Worm (Caenorhabditis elegans) whole organism, L3 larva: ENCODE measurements around the gene R01E6.2.

Source experiments
- R02D3.7 ChIP-seq: fragments of 150-350 bp; optimal IDR thresholded peaks from 2 replicates; lab custom pipeline; 2014; ENCODE audit warnings: missing biosample characterization, missing genetic modification characterization
- ZK546.5 ChIP-seq: sonication (generic microtip); optimal IDR thresholded peaks from 2 replicates; lab custom pipeline; 2017; ENCODE audit warnings: missing biosample characterization, missing genetic modification characterization
- aly-2 ChIP-seq: fragments of 150-350 bp; optimal IDR thresholded peaks from 2 replicates; lab custom pipeline; 2014; ENCODE audit warnings: missing biosample characterization, missing genetic modification characterization
- ama-1 ChIP-seq: fragments of 150-350 bp; optimal IDR thresholded peaks from 2 replicates; lab custom pipeline; 2018
- ceh-16 ChIP-seq: sonication (generic microtip); optimal IDR thresholded peaks from 2 replicates; lab custom pipeline; 2017; ENCODE audit warnings: missing biosample characterization, missing genetic modification characterization
- ceh-28 ChIP-seq: fragments of 150-350 bp; optimal IDR thresholded peaks from 2 replicates; lab custom pipeline; 2014; ENCODE audit warnings: missing biosample characterization, missing genetic modification reagents, missing genetic modification characterization
- ceh-82 ChIP-seq: fragments of 150-350 bp; optimal IDR thresholded peaks from 2 replicates; lab custom pipeline; 2014; ENCODE audit warnings: missing biosample characterization, missing genetic modification characterization
- ceh-9 ChIP-seq: sonication (generic microtip); optimal IDR thresholded peaks from 2 replicates; lab custom pipeline; 2018; ENCODE audit warnings: missing biosample characterization, missing genetic modification characterization
- daf-12 ChIP-seq: fragments of 150-350 bp; optimal IDR thresholded peaks from 2 replicates; lab custom pipeline; 2014; ENCODE audit warnings: missing biosample characterization, missing genetic modification reagents, missing genetic modification characterization
- egl-27 ChIP-seq: sonication (generic microtip); optimal IDR thresholded peaks from 4 replicates; lab custom pipeline; 2017; ENCODE audit warnings: missing biosample characterization, missing genetic modification reagents, missing genetic modification characterization
- egl-5 ChIP-seq: fragments of 150-350 bp; optimal IDR thresholded peaks from 2 replicates; lab custom pipeline; 2017; ENCODE audit warnings: missing biosample characterization, missing genetic modification reagents, missing genetic modification characterization, inconsistent platforms
- elt-1 ChIP-seq: fragments of 150-350 bp; optimal IDR thresholded peaks from 2 replicates; lab custom pipeline; 2014; ENCODE audit warnings: missing biosample characterization, missing genetic modification characterization
- elt-2 ChIP-seq: sonication (generic microtip); optimal IDR thresholded peaks from 2 replicates; lab custom pipeline; 2016; ENCODE audit warnings: missing genetic modification reagents, mild to moderate bottlenecking, missing genetic modification characterization, missing compliant biosample characterization
- elt-3 ChIP-seq, 3 experiments: fragments of 150-350 bp in 1 of 3; sonication (generic microtip) in 2 of 3; optimal IDR thresholded peaks; 2 replicates in 2 of 3; 4 replicates in 1 of 3; lab custom pipeline; 2014 to 2017; ENCODE audit warnings: missing biosample characterization in 3 of 3, missing genetic modification characterization in 3 of 3
- eor-1 ChIP-seq, 2 experiments: fragments of 150-350 bp; optimal IDR thresholded peaks; 2 replicates each; lab custom pipeline; 2014 to 2018; ENCODE audit warnings: missing biosample characterization in 2 of 2, missing genetic modification characterization in 2 of 2
- fkh-10 ChIP-seq: sonication (generic microtip); optimal IDR thresholded peaks from 2 replicates; lab custom pipeline; 2017; ENCODE audit warnings: missing biosample characterization, missing genetic modification reagents, missing genetic modification characterization
- fkh-2 ChIP-seq: fragments of 150-350 bp; optimal IDR thresholded peaks from 2 replicates; lab custom pipeline; 2014; ENCODE audit warnings: missing biosample characterization, missing genetic modification reagents, missing genetic modification characterization
- fos-1 ChIP-seq: fragments of 150-350 bp; optimal IDR thresholded peaks from 2 replicates; lab custom pipeline; 2014; ENCODE audit warnings: missing biosample characterization, missing genetic modification characterization
- hmg-11 ChIP-seq: sonication (generic microtip); optimal IDR thresholded peaks from 2 replicates; lab custom pipeline; 2016; ENCODE audit warnings: missing genetic modification characterization, missing compliant biosample characterization
- jun-1 ChIP-seq: fragments of 150-350 bp; optimal IDR thresholded peaks from 2 replicates; lab custom pipeline; 2014; ENCODE audit warnings: missing biosample characterization, missing genetic modification reagents, missing genetic modification characterization
- lin-15B ChIP-seq: fragments of 150-350 bp; optimal IDR thresholded peaks from 2 replicates; lab custom pipeline; 2014; ENCODE audit warnings: missing biosample characterization, missing genetic modification characterization
- lin-39 ChIP-seq: fragments of 150-350 bp; optimal IDR thresholded peaks from 2 replicates; lab custom pipeline; 2018; ENCODE audit warnings: missing biosample characterization, missing genetic modification reagents, missing genetic modification characterization
- lsy-12 ChIP-seq: sonication (generic microtip); optimal IDR thresholded peaks from 2 replicates; lab custom pipeline; 2016; ENCODE audit warnings: mild to moderate bottlenecking, missing genetic modification characterization, missing compliant biosample characterization
- mdl-1 ChIP-seq: fragments of 150-350 bp; optimal IDR thresholded peaks from 2 replicates; lab custom pipeline; 2014; ENCODE audit warnings: missing biosample characterization, missing genetic modification characterization
- mml-1 ChIP-seq: fragments of 150-350 bp; sonication (generic microtip); optimal IDR thresholded peaks from 3 replicates; lab custom pipeline; 2014; ENCODE audit warnings: missing biosample characterization, missing genetic modification characterization
- nfya-1 ChIP-seq: sonication (generic microtip); optimal IDR thresholded peaks from 2 replicates; lab custom pipeline; 2017; ENCODE audit warnings: missing genetic modification characterization, mild to moderate bottlenecking, missing compliant biosample characterization, antibody characterized with exemption, moderate library complexity; ENCODE audit not compliant: insufficient read depth
- nhr-11 ChIP-seq: fragments of 150-350 bp; optimal IDR thresholded peaks from 2 replicates; lab custom pipeline; 2014; ENCODE audit warnings: missing biosample characterization, missing genetic modification characterization
- nhr-12 ChIP-seq: fragments of 150-350 bp; optimal IDR thresholded peaks from 2 replicates; lab custom pipeline; 2014; ENCODE audit warnings: missing biosample characterization, missing genetic modification characterization
- nhr-23 ChIP-seq: fragments of 150-350 bp; optimal IDR thresholded peaks from 2 replicates; lab custom pipeline; 2014; ENCODE audit warnings: missing biosample characterization, missing genetic modification reagents, missing genetic modification characterization
- nhr-237 ChIP-seq: fragments of 150-350 bp; optimal IDR thresholded peaks from 2 replicates; lab custom pipeline; 2014; ENCODE audit warnings: missing biosample characterization, missing genetic modification characterization
- nhr-25 ChIP-seq: sonication (generic microtip); optimal IDR thresholded peaks from 2 replicates; lab custom pipeline; 2017; ENCODE audit warnings: missing biosample characterization, missing genetic modification characterization
- nhr-28 ChIP-seq: fragments of 150-350 bp; optimal IDR thresholded peaks from 2 replicates; lab custom pipeline; 2014; ENCODE audit warnings: missing biosample characterization, missing genetic modification characterization
- nhr-43 ChIP-seq: sonication (generic microtip); optimal IDR thresholded peaks from 2 replicates; lab custom pipeline; 2016; ENCODE audit warnings: mild to moderate bottlenecking, missing genetic modification characterization, missing compliant biosample characterization; ENCODE audit not compliant: poor library complexity, severe bottlenecking
- nhr-67 ChIP-seq: fragments of 150-350 bp; optimal IDR thresholded peaks from 2 replicates; lab custom pipeline; 2014; ENCODE audit warnings: missing biosample characterization, missing genetic modification characterization
- nhr-76 ChIP-seq: fragments of 150-350 bp; sonication (generic microtip); optimal IDR thresholded peaks from 5 replicates; lab custom pipeline; 2014; ENCODE audit warnings: missing biosample characterization, missing genetic modification characterization
- nhr-77 ChIP-seq: fragments of 150-350 bp; optimal IDR thresholded peaks from 2 replicates; lab custom pipeline; 2014; ENCODE audit warnings: missing biosample characterization, missing genetic modification characterization
- pha-4 ChIP-seq: fragments of 150-350 bp; optimal IDR thresholded peaks from 2 replicates; lab custom pipeline; 2014; ENCODE audit warnings: missing biosample characterization, missing genetic modification reagents, missing genetic modification characterization
- pqm-1 ChIP-seq: fragments of 150-350 bp; optimal IDR thresholded peaks from 2 replicates; lab custom pipeline; 2017; ENCODE audit warnings: missing biosample characterization, missing genetic modification characterization, inconsistent platforms
- sea-2 ChIP-seq: fragments of 150-350 bp; sonication (generic microtip); optimal IDR thresholded peaks from 4 replicates; lab custom pipeline; 2014; ENCODE audit warnings: missing biosample characterization, missing genetic modification reagents, missing genetic modification characterization
- skn-1 ChIP-seq: fragments of 150-350 bp; optimal IDR thresholded peaks from 2 replicates; lab custom pipeline; 2014; ENCODE audit warnings: missing biosample characterization, missing genetic modification characterization
- snpc-4 ChIP-seq: fragments of 150-350 bp; optimal IDR thresholded peaks from 2 replicates; lab custom pipeline; 2014; ENCODE audit warnings: missing biosample characterization, missing genetic modification characterization
- tbx-2 ChIP-seq: sonication (generic microtip); optimal IDR thresholded peaks from 2 replicates; lab custom pipeline; 2016; ENCODE audit warnings: mild to moderate bottlenecking, missing genetic modification characterization, missing compliant biosample characterization
- unc-39 ChIP-seq: sonication (generic microtip); optimal IDR thresholded peaks from 4 replicates; lab custom pipeline; 2017; ENCODE audit warnings: missing biosample characterization, missing genetic modification characterization
- unc-62 ChIP-seq: fragments of 150-350 bp; sonication (generic microtip); optimal IDR thresholded peaks from 4 replicates; lab custom pipeline; 2014; ENCODE audit warnings: missing biosample characterization, missing genetic modification reagents, missing genetic modification characterization
- zag-1 ChIP-seq: fragments of 150-350 bp; optimal IDR thresholded peaks from 2 replicates; lab custom pipeline; 2014; ENCODE audit warnings: missing biosample characterization, missing genetic modification characterization
- ztf-11 ChIP-seq: fragments of 150-350 bp; optimal IDR thresholded peaks from 2 replicates; lab custom pipeline; 2014; ENCODE audit warnings: missing biosample characterization, missing genetic modification characterization
- ztf-4 ChIP-seq: fragments of 150-350 bp; optimal IDR thresholded peaks from 2 replicates; lab custom pipeline; 2014; ENCODE audit warnings: missing biosample characterization, missing genetic modification characterization

Gene R01E6.2

ce11 chrX:13542236-13542635 is 24.1 kb downstream of the R01E6.2 start, which contains the start of gene cah-4:
cah-4 (plus strand) TSS chrX:13542574.
- TF ChIP-seq ama-1 (lab: Kevin White, UChicago), result peak; percentile 94
- no peak for TF ChIP-seq nhr-28 (tag; lab: Kevin White, UChicago)
- TF ChIP-seq ceh-16, result no peak

- TF ChIP-seq eor-1 (tag; optimal IDR thresholded peaks at IDR 0.05; lab: Kevin White, UChicago) (no peak), elt-1 (tag; lab: Kevin White, UChicago) (peak; percentile 37), ztf-4 (no peak), R02D3.7 (no peak), elt-3 (tag; optimal IDR thresholded peaks at IDR 0.05; lab: Kevin White, UChicago) (peak in 1 of 3 experiments; percentile 74), egl-5 (tag; lab: Kevin White, UChicago) (no peak), lsy-12 (tag; lab: Kevin White, UChicago) (no peak), ceh-28 (tag; lab: Kevin White, UChicago) (no peak), pha-4 (tag; lab: Kevin White, UChicago) (no peak), nhr-43 (tag; lab: Kevin White, UChicago) (peak; percentile 35), nhr-23 (tag; lab: Kevin White, UChicago) (peak; percentile 29), nhr-12 (tag; lab: Kevin White, UChicago) (no peak), fkh-2 (no peak), nhr-25 (tag; lab: Kevin White, UChicago) (peak; percentile 24), aly-2 (tag; lab: Kevin White, UChicago) (no peak), ama-1 (lab: Kevin White, UChicago) (peak; percentile 85)
Observed at ce11 chrX:13541335-13541734, 25.0 kb downstream of the R01E6.2 start.

ce11 chrX:13539701-13540100 is 26.6 kb downstream of the R01E6.2 start:
- TF ChIP-seq sea-2 (GFP tag; lab: Kevin White, UChicago), result no peak
- TF ChIP-seq nhr-76 (tag; lab: Kevin White, UChicago), result no peak
- TF ChIP-seq ceh-9 (tag; lab: Kevin White, UChicago), result no peak
- no peak for TF ChIP-seq zag-1 (tag; lab: Kevin White, UChicago)
- TF ChIP-seq nfya-1, result no peak
- TF ChIP-seq ztf-11 (tag; lab: Kevin White, UChicago), result no peak
- no peak for TF ChIP-seq nhr-12 (tag; lab: Kevin White, UChicago)
- no peak for TF ChIP-seq ama-1 (lab: Kevin White, UChicago)
- no peak for TF ChIP-seq skn-1 (tag; lab: Kevin White, UChicago)
- no peak for TF ChIP-seq lin-15B (tag; lab: Kevin White, UChicago)
- no peak for TF ChIP-seq pqm-1 (tag; lab: Kevin White, UChicago)
- peak; percentile 97 for TF ChIP-seq elt-1 (tag; lab: Kevin White, UChicago)
- TF ChIP-seq ceh-82 (tag; lab: Kevin White, UChicago), result no peak
- TF ChIP-seq unc-62, result no peak
- TF ChIP-seq aly-2 (tag; lab: Kevin White, UChicago), result no peak
- TF ChIP-seq hmg-11 (tag; lab: Kevin White, UChicago), result no peak
- TF ChIP-seq jun-1 (tag; lab: Kevin White, UChicago), result peak; percentile 46
- TF ChIP-seq elt-2 (tag; lab: Kevin White, UChicago), result peak; percentile 6
- no peak for TF ChIP-seq nhr-67 (tag; lab: Kevin White, UChicago)
- no peak for TF ChIP-seq fkh-10
- TF ChIP-seq mml-1, result no peak
- TF ChIP-seq pha-4 (tag; lab: Kevin White, UChicago), result peak; percentile 40
- no peak for TF ChIP-seq daf-12 (tag; lab: Kevin White, UChicago)
- TF ChIP-seq eor-1 (tag; optimal IDR thresholded peaks at IDR 0.05; lab: Kevin White, UChicago), result no peak
- TF ChIP-seq egl-27 (tag; lab: Kevin White, UChicago), result no peak
- TF ChIP-seq ztf-4, result no peak
- no peak for TF ChIP-seq fos-1 (tag; lab: Kevin White, UChicago)
- TF ChIP-seq nhr-11 (tag; lab: Kevin White, UChicago), result no peak
- TF ChIP-seq fkh-2, result no peak
- TF ChIP-seq snpc-4 (tag; lab: Kevin White, UChicago), result no peak
- TF ChIP-seq nhr-43 (tag; lab: Kevin White, UChicago), result peak; percentile 72
- no peak for TF ChIP-seq tbx-2 (tag; lab: Kevin White, UChicago)
- TF ChIP-seq nhr-23 (tag; lab: Kevin White, UChicago), result peak; percentile 70
- TF ChIP-seq ceh-16, result no peak
- no peak for TF ChIP-seq nhr-237
- peak; percentile 70 for TF ChIP-seq nhr-25 (tag; lab: Kevin White, UChicago)
- peak; percentile 21 for TF ChIP-seq ceh-28 (tag; lab: Kevin White, UChicago)
- TF ChIP-seq lin-39, result no peak
- TF ChIP-seq unc-39 (tag; lab: Kevin White, UChicago), result no peak
- TF ChIP-seq elt-3 (tag; optimal IDR thresholded peaks at IDR 0.05; lab: Kevin White, UChicago), result peak; percentile 45 to 62 (median 46)
- no peak for TF ChIP-seq R02D3.7
- no peak for TF ChIP-seq nhr-28 (tag; lab: Kevin White, UChicago)
- no peak for TF ChIP-seq ZK546.5 (tag; lab: Kevin White, UChicago)
- TF ChIP-seq egl-5 (tag; lab: Kevin White, UChicago), result no peak
- TF ChIP-seq lsy-12 (tag; lab: Kevin White, UChicago), result no peak
- TF ChIP-seq mdl-1 (tag; lab: Kevin White, UChicago), result no peak
- no peak for TF ChIP-seq nhr-77 (tag; lab: Kevin White, UChicago)
- TF ChIP-seq, all 47 proteins: peak for 9
